Fruit fly (Drosophila melanogaster) whole organism, embryonic: Measurements from ENCODE around the gene Acsx4.

Experiments
- Bgb ChIP-seq: fragments of 200-800 bp; sonication (Bioruptor generic); IDR thresholded peaks from 2 replicates; pipeline ENCODE4 v1.3.6; 2022; ENCODE audit warnings: missing biosample characterization, missing genetic modification characterization; ENCODE audit not compliant: partially characterized antibody
- CG10366 ChIP-seq: fragments of 200-800 bp; sonication (Bioruptor generic); IDR thresholded peaks from 2 replicates; pipeline ENCODE4 v1.3.6; 2022; ENCODE audit warnings: missing biosample characterization, missing genetic modification characterization
- CG12071 ChIP-seq: fragments of 200-800 bp; sonication (Bioruptor generic); optimal IDR thresholded peaks from 3 replicates; lab custom pipeline; 2018; ENCODE audit warnings: missing biosample characterization, mild to moderate bottlenecking, missing genetic modification characterization
- CG13287 ChIP-seq: fragments of 200-800 bp; sonication (Bioruptor generic); IDR thresholded peaks from 2 replicates; pipeline ENCODE4 v1.3.6; 2022; ENCODE audit warnings: missing biosample characterization, missing genetic modification characterization; ENCODE audit not compliant: partially characterized antibody
- CG14860 ChIP-seq: fragments of 200-800 bp; sonication (Bioruptor generic); IDR thresholded peaks from 3 replicates; pipeline ENCODE4 v1.3.6; 2022; ENCODE audit warnings: missing biosample characterization, missing genetic modification characterization; ENCODE audit not compliant: partially characterized antibody
- CG14965 ChIP-seq: fragments of 200-800 bp; sonication (Bioruptor generic); optimal IDR thresholded peaks from 2 replicates; lab custom pipeline; 2016; ENCODE audit warnings: missing biosample characterization, missing genetic modification characterization, borderline replicate concordance
- CG15269 ChIP-seq: fragments of 200-800 bp; sonication (Bioruptor generic); optimal IDR thresholded peaks from 2 replicates; lab custom pipeline; 2018; ENCODE audit warnings: missing biosample characterization, mild to moderate bottlenecking, missing genetic modification characterization, moderate library complexity
- CG16779 ChIP-seq: fragments of 200-800 bp; sonication (Bioruptor generic); IDR thresholded peaks from 2 replicates; pipeline ENCODE4 v1.3.6; 2022; ENCODE audit warnings: missing biosample characterization, missing genetic modification characterization
- CG16813 ChIP-seq: fragments of 200-800 bp; sonication (Bioruptor generic); IDR thresholded peaks from 3 replicates; pipeline ENCODE4 v1.3.6; 2022; ENCODE audit warnings: missing biosample characterization, missing genetic modification characterization; ENCODE audit not compliant: partially characterized antibody
- CG1832 ChIP-seq: fragments of 200-800 bp; sonication (Bioruptor generic); optimal IDR thresholded peaks from 2 replicates; lab custom pipeline; 2017; ENCODE audit warnings: missing biosample characterization, mild to moderate bottlenecking, missing genetic modification characterization, inconsistent platforms
- CG2202 ChIP-seq: fragments of 200-800 bp; sonication (Bioruptor generic); optimal IDR thresholded peaks from 2 replicates; lab custom pipeline; 2018; ENCODE audit warnings: missing biosample characterization, mild to moderate bottlenecking, missing genetic modification characterization
- CG32532 ChIP-seq: fragments of 200-800 bp; sonication (Bioruptor generic); IDR thresholded peaks from 2 replicates; pipeline ENCODE4 v1.3.6; 2022; ENCODE audit warnings: missing biosample characterization, missing genetic modification characterization
- CG34224 ChIP-seq: fragments of 200-800 bp; sonication (Bioruptor generic); IDR thresholded peaks from 3 replicates; pipeline ENCODE4 v1.3.6; 2022; ENCODE audit warnings: missing biosample characterization, missing genetic modification characterization; ENCODE audit not compliant: partially characterized antibody
- CG3726 ChIP-seq: fragments of 200-800 bp; sonication (Bioruptor generic); IDR thresholded peaks from 3 replicates; pipeline ENCODE4, ENCODE4 v1.3.6; 2022; ENCODE audit warnings: missing biosample characterization, missing genetic modification characterization
- CG42726 ChIP-seq: fragments of 200-800 bp; sonication (Bioruptor generic); IDR thresholded peaks from 2 replicates; pipeline ENCODE4 v1.3.6; 2022; ENCODE audit warnings: missing biosample characterization, missing genetic modification characterization; ENCODE audit not compliant: partially characterized antibody
- CG6791 ChIP-seq: fragments of 200-800 bp; sonication (Bioruptor generic); IDR thresholded peaks from 3 replicates; pipeline ENCODE4 v1.3.6; 2022; ENCODE audit warnings: missing biosample characterization, missing genetic modification characterization; ENCODE audit not compliant: partially characterized antibody
- CG7963 ChIP-seq: fragments of 200-800 bp; sonication (Bioruptor generic); IDR thresholded peaks from 3 replicates; pipeline ENCODE4 v1.3.6; 2022; ENCODE audit warnings: missing biosample characterization, missing genetic modification characterization; ENCODE audit not compliant: partially characterized antibody
- Drgx ChIP-seq: fragments of 200-800 bp; sonication (Bioruptor generic); IDR thresholded peaks from 2 replicates; pipeline ENCODE4 v1.3.6; 2022; ENCODE audit warnings: missing biosample characterization, missing genetic modification characterization
- Ets97D ChIP-seq: fragments of 200-800 bp; sonication (Bioruptor generic); optimal IDR thresholded peaks from 3 replicates; lab custom pipeline; 2016; ENCODE audit warnings: missing biosample characterization, missing genetic modification characterization
- H15 ChIP-seq: fragments of 200-800 bp; sonication (Bioruptor generic); IDR thresholded peaks from 3 replicates; pipeline ENCODE4 v1.3.6; 2022; ENCODE audit warnings: missing biosample characterization, missing genetic modification characterization
- HLH4C ChIP-seq: fragments of 200-800 bp; sonication (Bioruptor generic); IDR thresholded peaks from 3 replicates; pipeline ENCODE4 v1.3.6; 2022; ENCODE audit warnings: missing biosample characterization, missing genetic modification characterization; ENCODE audit not compliant: partially characterized antibody
- Hr3 ChIP-seq: fragments of 200-800 bp; sonication (Bioruptor generic); optimal IDR thresholded peaks from 3 replicates; lab custom pipeline; 2016; ENCODE audit warnings: missing biosample characterization, missing genetic modification characterization
- Lim3 ChIP-seq: fragments of 200-800 bp; sonication (Bioruptor generic); IDR thresholded peaks from 2 replicates; pipeline ENCODE4 v1.3.6; 2022; ENCODE audit warnings: missing biosample characterization, missing genetic modification characterization
- Med ChIP-seq: fragments of 200-800 bp; sonication (Bioruptor generic); peaks from one replicate; lab custom pipeline; 2016; ENCODE audit warnings: missing biosample characterization, missing genetic modification characterization, mild to moderate bottlenecking, inconsistent platforms, moderate library complexity
- Opbp ChIP-seq: fragments of 200-800 bp; sonication (Bioruptor generic); IDR thresholded peaks from 3 replicates; pipeline ENCODE4 v1.3.6; 2022; ENCODE audit warnings: missing biosample characterization, missing genetic modification characterization; ENCODE audit not compliant: partially characterized antibody
- Scr ChIP-seq: fragments of 200-800 bp; sonication (Bioruptor generic); IDR thresholded peaks from 2 replicates; pipeline ENCODE4 v1.3.6; 2022; ENCODE audit warnings: missing biosample characterization, missing genetic modification characterization; ENCODE audit not compliant: partially characterized antibody
- Vsx1 ChIP-seq: fragments of 200-800 bp; sonication (Bioruptor generic); optimal IDR thresholded peaks from 2 replicates; lab custom pipeline; 2017; ENCODE audit warnings: missing biosample characterization, mild to moderate bottlenecking, missing genetic modification characterization, missing genetic modification reagents
- Xrp1 ChIP-seq: fragments of 200-800 bp; sonication (Bioruptor generic); IDR thresholded peaks from 2 replicates; pipeline ENCODE4 v1.3.6; 2022; ENCODE audit warnings: missing biosample characterization, missing genetic modification characterization
- ato ChIP-seq: fragments of 200-800 bp; sonication (Bioruptor generic); IDR thresholded peaks from 2 replicates; pipeline ENCODE4 v1.3.6; 2022; ENCODE audit warnings: missing biosample characterization, missing genetic modification characterization; ENCODE audit not compliant: partially characterized antibody
- br ChIP-seq: fragments of >200 bp; optimal IDR thresholded peaks from 2 replicates; lab custom pipeline; 2017
- cad ChIP-seq: fragments of >200 bp; optimal IDR thresholded peaks from 2 replicates; lab custom pipeline; 2017; ENCODE audit warnings: missing biosample characterization, missing genetic modification characterization
- ci ChIP-seq: fragments of 200-800 bp; sonication (Bioruptor generic); IDR thresholded peaks from 3 replicates; pipeline ENCODE4 v1.3.6; 2022; ENCODE audit warnings: missing biosample characterization, missing genetic modification characterization
- gt ChIP-seq: fragments of 200-800 bp; sonication (Bioruptor generic); IDR thresholded peaks from 2 replicates; pipeline ENCODE4 v1.3.6; 2022; ENCODE audit warnings: missing biosample characterization, missing genetic modification characterization
- hbn ChIP-seq: fragments of 200-800 bp; sonication (Bioruptor generic); IDR thresholded peaks from 2 replicates; pipeline ENCODE4 v1.3.6; 2022; ENCODE audit warnings: missing biosample characterization, missing genetic modification characterization; ENCODE audit not compliant: partially characterized antibody
- inv ChIP-seq: fragments of 200-800 bp; sonication (Bioruptor generic); IDR thresholded peaks from 2 replicates; pipeline ENCODE4 v1.3.6; 2022; ENCODE audit warnings: missing biosample characterization, missing genetic modification characterization; ENCODE audit not compliant: partially characterized antibody
- lmd ChIP-seq: fragments of 200-800 bp; sonication (Bioruptor generic); IDR thresholded peaks from 2 replicates; pipeline ENCODE4 v1.3.6; 2022; ENCODE audit warnings: missing biosample characterization, missing genetic modification characterization
- mld ChIP-seq: fragments of 200-800 bp; sonication (Bioruptor generic); IDR thresholded peaks from 3 replicates; pipeline ENCODE4 v1.3.6; 2022; ENCODE audit warnings: missing biosample characterization, missing genetic modification characterization; ENCODE audit not compliant: partially characterized antibody
- org-1 ChIP-seq: fragments of 200-800 bp; sonication (Bioruptor generic); optimal IDR thresholded peaks from 2 replicates; lab custom pipeline; 2017; ENCODE audit warnings: missing biosample characterization, missing genetic modification characterization
- sc ChIP-seq, 3 experiments: fragments of >200 bp in 2 of 3; fragments of 200-800 bp in 1 of 3; sonication (Bioruptor generic) in 1 of 3; optimal IDR thresholded peaks; 2 replicates in 2 of 3; 3 replicates in 1 of 3; lab custom pipeline; 2017; ENCODE audit warnings: mild to moderate bottlenecking in 1 of 3, missing biosample characterization in 1 of 3, missing genetic modification characterization in 1 of 3, missing genetic modification reagents in 1 of 3
- tll ChIP-seq, 2 experiments: fragments of 200-800 bp in 1 of 2; fragments of >200 bp in 1 of 2; sonication (Bioruptor generic) in 1 of 2; optimal IDR thresholded peaks; 2 replicates each; lab custom pipeline; 2017 to 2019; ENCODE audit warnings: missing biosample characterization in 2 of 2, missing genetic modification characterization in 2 of 2, mild to moderate bottlenecking in 1 of 2, moderate library complexity in 1 of 2
- tna ChIP-seq: fragments of 200-800 bp; sonication (Bioruptor generic); IDR thresholded peaks from 2 replicates; pipeline ENCODE4 v1.3.6; 2022; ENCODE audit warnings: missing biosample characterization, missing genetic modification characterization; ENCODE audit not compliant: partially characterized antibody
- unc-4 ChIP-seq: fragments of 200-800 bp; sonication (Bioruptor generic); IDR thresholded peaks from 2 replicates; pipeline ENCODE4 v1.3.6; 2022; ENCODE audit warnings: missing biosample characterization, missing genetic modification characterization; ENCODE audit not compliant: partially characterized antibody
- vnd ChIP-seq: fragments of 200-800 bp; sonication (Bioruptor generic); IDR thresholded peaks from 3 replicates; pipeline ENCODE4 v1.3.6; 2022; ENCODE audit warnings: missing biosample characterization, missing genetic modification characterization; ENCODE audit not compliant: partially characterized antibody
- vvl ChIP-seq: fragments of 200-800 bp; sonication (Bioruptor generic); IDR thresholded peaks from 2 replicates; pipeline ENCODE4 v1.3.6; 2022; ENCODE audit warnings: missing biosample characterization, missing genetic modification characterization
- wdn ChIP-seq: fragments of 200-800 bp; sonication (Bioruptor generic); IDR thresholded peaks from 2 replicates; pipeline ENCODE4 v1.3.6; 2022; ENCODE audit warnings: missing biosample characterization, missing genetic modification characterization
- zen2 ChIP-seq: fragments of 200-800 bp; sonication (Bioruptor generic); IDR thresholded peaks from 3 replicates; pipeline ENCODE4 v1.3.6; 2022; ENCODE audit warnings: missing biosample characterization, missing genetic modification characterization; ENCODE audit not compliant: partially characterized antibody

The Acsx4 gene

DNA sequence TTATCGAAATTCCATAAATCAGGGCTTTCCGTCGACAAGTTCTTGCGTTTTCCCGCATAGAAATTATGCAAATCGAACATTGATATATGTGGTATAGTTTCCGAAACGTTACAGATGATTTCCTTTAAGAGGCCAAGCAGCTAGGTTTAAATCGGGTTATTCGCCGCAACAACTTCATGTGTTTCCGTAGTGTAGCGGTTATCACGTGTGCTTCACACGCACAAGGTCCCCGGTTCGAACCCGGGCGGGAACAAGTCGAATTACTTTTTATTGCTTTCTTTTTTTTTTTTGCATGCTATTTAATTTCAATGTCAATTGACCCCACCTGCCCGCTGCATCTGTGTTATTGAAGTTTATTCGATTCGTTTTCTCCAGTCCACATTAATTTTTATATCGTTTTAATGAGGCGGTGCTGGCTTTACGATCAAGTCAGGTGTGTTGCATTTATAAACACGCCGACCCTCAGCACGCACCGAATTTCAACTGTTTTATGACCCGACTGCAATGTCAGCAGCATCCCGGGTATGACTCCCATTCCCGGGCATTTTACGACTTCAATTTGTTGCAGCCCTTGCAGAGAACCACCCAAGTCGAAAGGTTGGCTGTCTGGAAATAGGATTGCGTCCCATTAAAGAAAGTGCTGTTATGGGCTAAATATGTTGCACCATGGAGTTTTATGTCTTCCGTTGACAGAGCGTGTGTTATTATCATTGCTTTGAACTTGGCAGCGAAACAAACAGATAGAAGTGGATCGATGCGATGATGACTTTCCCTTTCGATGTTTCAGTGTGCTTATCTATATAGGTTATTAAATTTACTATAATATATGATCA lies 6.8 kb downstream of the Acsx4 start (continued):
- TF ChIP-seq CG7963 (GFP tag; lab: Robert Waterston, UW): peak; percentile 85
- TF ChIP-seq Hr3 (GFP tag; lab: Kevin White, UChicago): no peak
- peak; percentile 84 for TF ChIP-seq cad (GFP tag; lab: Kevin White, UChicago)
- peak; percentile 72 for TF ChIP-seq vnd (GFP tag; lab: Robert Waterston, UW)
- TF ChIP-seq ci (GFP tag; lab: Robert Waterston, UW): peak; percentile 8; the same call in 1 of the 3 replicates
- no peak for TF ChIP-seq tll (GFP tag; optimal IDR thresholded peaks at IDR 0.05; lab: Kevin White, UChicago)
- TF ChIP-seq CG42726: peak; percentile 89
- no peak for TF ChIP-seq Xrp1
- no peak for TF ChIP-seq CG15269 (tag; lab: Kevin White, UChicago)
- no peak for TF ChIP-seq sc (optimal IDR thresholded peaks at IDR 0.05; lab: Kevin White, UChicago)
- no peak for TF ChIP-seq sc (GFP tag; optimal IDR thresholded peaks at IDR 0.05; lab: Kevin White, UChicago)
- peak; percentile 78 for TF ChIP-seq Bgb (GFP tag; lab: Robert Waterston, UW)
- TF ChIP-seq Vsx1: no peak
- peak; percentile 67 for TF ChIP-seq CG34224
- TF ChIP-seq CG12071 (GFP tag; lab: Kevin White, UChicago): no peak
- no peak for TF ChIP-seq CG10366
- TF ChIP-seq zen2 (GFP tag; lab: Robert Waterston, UW): peak; percentile 68; the same call in 2 of the 3 replicates
- TF ChIP-seq vvl (GFP tag; lab: Robert Waterston, UW): peak; percentile 24; the same call in 1 of the 2 replicates
- TF ChIP-seq ato (GFP tag; lab: Robert Waterston, UW): peak; percentile 68
- TF ChIP-seq Drgx (GFP tag; lab: Robert Waterston, UW): no peak
- peak; percentile 74 for TF ChIP-seq CG14860 (GFP tag; lab: Robert Waterston, UW)
- TF ChIP-seq unc-4: 0 out of 2 replicates have a peak, but pooled peaks have one; percentile 24
- no peak for TF ChIP-seq gt (GFP tag; lab: Robert Waterston, UW)
- TF ChIP-seq CG32532 (GFP tag; lab: Robert Waterston, UW): no peak
- no peak for TF ChIP-seq CG14965 (GFP tag; lab: Kevin White, UChicago)
- peak; percentile 29; the same call in 1 of the 2 replicates for TF ChIP-seq inv (GFP tag; lab: Robert Waterston, UW)
- TF ChIP-seq CG16779 (GFP tag; lab: Robert Waterston, UW): no peak
- peak; percentile 61; the same call in 1 of the 2 replicates for TF ChIP-seq CG13287 (GFP tag; lab: Robert Waterston, UW)
- no peak for TF ChIP-seq H15 (GFP tag; lab: Robert Waterston, UW)
- 0 out of 2 replicates have a peak, but pooled peaks have one; percentile 31 for TF ChIP-seq hbn (GFP tag; lab: Robert Waterston, UW)
- TF ChIP-seq br: no peak
- no peak for TF ChIP-seq Ets97D (GFP tag; lab: Kevin White, UChicago)
- no peak for TF ChIP-seq org-1
- peak; percentile 35 for TF ChIP-seq Med (GFP tag; lab: Kevin White, UChicago)
- TF ChIP-seq Scr: peak; percentile 70
- TF ChIP-seq wdn (GFP tag; lab: Robert Waterston, UW): 0 out of 2 replicates have a peak, but pooled peaks have one; percentile 4
- no peak for TF ChIP-seq lmd
- no peak for TF ChIP-seq CG2202 (tag; lab: Kevin White, UChicago)
- peak; percentile 91 for TF ChIP-seq Opbp (GFP tag; lab: Robert Waterston, UW)
- TF ChIP-seq CG16813 (GFP tag; lab: Robert Waterston, UW): peak; percentile 88
- peak; percentile 84 for TF ChIP-seq mld (GFP tag; lab: Robert Waterston, UW)
- TF ChIP-seq CG1832 (GFP tag; lab: Kevin White, UChicago): no peak
- peak; percentile 91 for TF ChIP-seq CG6791
- no peak for TF ChIP-seq Lim3
- peak; percentile 73 for TF ChIP-seq tna (GFP tag; lab: Robert Waterston, UW)
- peak; percentile 60 for TF ChIP-seq HLH4C
- no peak for TF ChIP-seq CG3726
